Fruit fly (Drosophila melanogaster) whole organism: ENCODE results near the gene Tdrd3.
A peak's percentile ranks its signal among the peaks of the same experiment; 100 is the strongest.

Source experiments
- CG8478 ChIP-seq: fragments of >200 bp; optimal IDR thresholded peaks from 2 replicates; lab custom pipeline; 2018; ENCODE audit warnings: inconsistent platforms
- Dll ChIP-seq: fragments of >200 bp; optimal IDR thresholded peaks from 2 replicates; lab custom pipeline; 2017
- EcR ChIP-seq, 2 experiments: fragments of >200 bp; optimal IDR thresholded peaks; 2 replicates each; lab custom pipeline; 2017; ENCODE audit warnings: missing biosample characterization in 2 of 2, missing genetic modification characterization in 2 of 2, missing genetic modification reagents in 2 of 2
- pan ChIP-seq: fragments of >200 bp; optimal IDR thresholded peaks from 2 replicates; lab custom pipeline; 2017
- psq ChIP-seq: fragments of >200 bp; optimal IDR thresholded peaks from 2 replicates; lab custom pipeline; 2017
- usp ChIP-seq: fragments of >200 bp; optimal IDR thresholded peaks from 2 replicates; lab custom pipeline; 2017; ENCODE audit warnings: missing biosample characterization, missing genetic modification characterization, mixed read lengths

Gene Tdrd3

dm6 chr3L:14786230-14786850, at the start of gene Tdrd3, which contains the start of gene bmm:
Gene Tdrd3 (plus strand): TSS chr3L:14786791.
Gene bmm (minus strand): TSS chr3L:14786412.
- TF ChIP-seq usp, result no peak
- no peak for TF ChIP-seq pan
- TF ChIP-seq Dll (lab: Kevin White, UChicago), result no peak
- TF ChIP-seq CG8478, result no peak
- TF ChIP-seq EcR (GFP tag; optimal IDR thresholded peaks at IDR 0.05; lab: Kevin White, UChicago), result no peak
- TF ChIP-seq psq, result no peak

dm6 chr3L:14743106-14743692, 43.4 kb upstream of the Tdrd3 start:
- TF ChIP-seq CG8478 (no peak), Dll (lab: Kevin White, UChicago) (no peak), usp (no peak), EcR (GFP tag; optimal IDR thresholded peaks at IDR 0.05; lab: Kevin White, UChicago) (no peak), psq (no peak), pan (no peak)

dm6 chr3L:14751056-14751671, 35.4 kb upstream of the Tdrd3 start:
- TF ChIP-seq usp (no peak), pan (no peak), psq (no peak), EcR (GFP tag; optimal IDR thresholded peaks at IDR 0.05; lab: Kevin White, UChicago) (no peak), CG8478 (no peak), Dll (lab: Kevin White, UChicago) (no peak)

dm6 chr3L:14752816-14753215, 33.8 kb upstream of the Tdrd3 start:
- TF ChIP-seq Dll (lab: Kevin White, UChicago) (no peak), CG8478 (no peak), pan (no peak), psq (no peak), usp (no peak), EcR (GFP tag; optimal IDR thresholded peaks at IDR 0.05; lab: Kevin White, UChicago) (no peak)

dm6 chr3L:14755046-14755643, 31.4 kb upstream of the Tdrd3 start:
- TF ChIP-seq psq (no peak), Dll (lab: Kevin White, UChicago) (peak; percentile 99)

- TF ChIP-seq CG8478, result peak; percentile 90
- peak; percentile 95 for TF ChIP-seq Dll (lab: Kevin White, UChicago)
- TF ChIP-seq usp, result no peak
Measured at dm6 chr3L:14755951-14756723, 30.5 kb upstream of the Tdrd3 start.

dm6 chr3L:14756724-14757463, 29.7 kb upstream of the Tdrd3 start:
- no peak for TF ChIP-seq psq
- TF ChIP-seq CG8478, result no peak
- TF ChIP-seq usp, result no peak
- no peak for TF ChIP-seq EcR (GFP tag; optimal IDR thresholded peaks at IDR 0.05; lab: Kevin White, UChicago)
- TF ChIP-seq Dll (lab: Kevin White, UChicago), result no peak
- no peak for TF ChIP-seq pan

- TF ChIP-seq EcR (GFP tag; optimal IDR thresholded peaks at IDR 0.05; lab: Kevin White, UChicago) (no peak), Dll (lab: Kevin White, UChicago) (peak; percentile 95)
Measured at dm6 chr3L:14757464-14758384, 28.9 kb upstream of the Tdrd3 start, which contains the start of gene CG42507. Gene CG42507 (minus strand): TSS chr3L:14757962.

- no peak for TF ChIP-seq Dll (lab: Kevin White, UChicago)
- TF ChIP-seq EcR (GFP tag; optimal IDR thresholded peaks at IDR 0.05; lab: Kevin White, UChicago), result no peak
- no peak for TF ChIP-seq CG8478
- TF ChIP-seq psq, result no peak
- no peak for TF ChIP-seq pan
- no peak for TF ChIP-seq usp
Measured at dm6 chr3L:14758730-14759096, 27.9 kb upstream of the Tdrd3 start.

dm6 chr3L:14759097-14759795, 27.3 kb upstream of the Tdrd3 start:
- TF ChIP-seq Dll (lab: Kevin White, UChicago), result peak; percentile 19
- no peak for TF ChIP-seq psq
